Fruit fly (Drosophila melanogaster) whole organism, embryonic: ENCODE results near the gene Ctr1A.

ENCODE experiments used
- Awh ChIP-seq: fragments of 200-800 bp; sonication (Bioruptor generic); IDR thresholded peaks from 2 replicates; pipeline ENCODE4, ENCODE4 v1.3.6; 2022; ENCODE audit warnings: missing biosample characterization, missing genetic modification characterization
- Blimp-1 ChIP-seq: fragments of 200-800 bp; sonication (Bioruptor generic); optimal IDR thresholded peaks from 3 replicates; lab custom pipeline; 2018; ENCODE audit warnings: missing biosample characterization, missing genetic modification characterization, mild to moderate bottlenecking, moderate library complexity, missing genetic modification reagents
- CG10462 ChIP-seq: fragments of 200-800 bp; sonication (Bioruptor generic); optimal IDR thresholded peaks from 2 replicates; lab custom pipeline; 2016; ENCODE audit warnings: missing biosample characterization, missing genetic modification characterization
- CG10979 ChIP-seq: fragments of 200-800 bp; sonication (Bioruptor generic); optimal IDR thresholded peaks from 2 replicates; lab custom pipeline; 2018; ENCODE audit warnings: missing biosample characterization, mild to moderate bottlenecking, missing genetic modification characterization, moderate library complexity
- CG11398 ChIP-seq: fragments of 200-800 bp; sonication (Bioruptor generic); optimal IDR thresholded peaks from 2 replicates; lab custom pipeline; 2016; ENCODE audit warnings: missing biosample characterization, missing genetic modification characterization
- CG12071 ChIP-seq: fragments of 200-800 bp; sonication (Bioruptor generic); optimal IDR thresholded peaks from 3 replicates; lab custom pipeline; 2018; ENCODE audit warnings: missing biosample characterization, mild to moderate bottlenecking, missing genetic modification characterization
- CG14014 ChIP-seq: fragments of 200-800 bp; sonication (Bioruptor generic); IDR thresholded peaks from 2 replicates; pipeline ENCODE4 v1.3.6; 2022; ENCODE audit warnings: missing biosample characterization, missing genetic modification characterization
- CG18599 ChIP-seq: fragments of 200-800 bp; sonication (Bioruptor generic); optimal IDR thresholded peaks from 3 replicates; lab custom pipeline; 2017; ENCODE audit warnings: missing biosample characterization, missing genetic modification characterization, mild to moderate bottlenecking, moderate library complexity, missing genetic modification reagents
- CG18764 ChIP-seq: fragments of 200-800 bp; sonication (Bioruptor generic); optimal IDR thresholded peaks from 3 replicates; lab custom pipeline; 2016; ENCODE audit warnings: missing biosample characterization, missing genetic modification characterization
- CG2199 ChIP-seq: fragments of 200-800 bp; sonication (Bioruptor generic); IDR thresholded peaks from 3 replicates; pipeline ENCODE4 v1.3.6; 2022; ENCODE audit warnings: missing biosample characterization, missing genetic modification characterization
- CG32532 ChIP-seq: fragments of 200-800 bp; sonication (Bioruptor generic); IDR thresholded peaks from 2 replicates; pipeline ENCODE4 v1.3.6; 2022; ENCODE audit warnings: missing biosample characterization, missing genetic modification characterization
- CG3281 ChIP-seq: fragments of 200-800 bp; sonication (Bioruptor generic); optimal IDR thresholded peaks from 3 replicates; lab custom pipeline; 2017; ENCODE audit warnings: missing biosample characterization, mild to moderate bottlenecking, missing genetic modification characterization
- CG4424 ChIP-seq: fragments of 200-800 bp; sonication (Bioruptor generic); optimal IDR thresholded peaks from 3 replicates; lab custom pipeline; 2016; ENCODE audit warnings: missing biosample characterization, missing genetic modification characterization
- CG6254 ChIP-seq: fragments of 200-800 bp; sonication (Bioruptor generic); optimal IDR thresholded peaks from 3 replicates; lab custom pipeline; 2017; ENCODE audit warnings: mild to moderate bottlenecking, missing biosample characterization, missing genetic modification reagents, missing genetic modification characterization
- CG6689 ChIP-seq: fragments of 200-800 bp; sonication (Bioruptor generic); IDR thresholded peaks from 2 replicates; pipeline ENCODE4 v1.3.6; 2022; ENCODE audit warnings: missing biosample characterization, missing genetic modification characterization
- CG7786 ChIP-seq: fragments of 200-800 bp; sonication (Bioruptor generic); optimal IDR thresholded peaks from 2 replicates; lab custom pipeline; 2016; ENCODE audit warnings: missing biosample characterization, missing genetic modification characterization
- CG7839 ChIP-seq: fragments of 200-800 bp; sonication (Bioruptor generic); optimal IDR thresholded peaks from 3 replicates; lab custom pipeline; 2018; ENCODE audit warnings: missing biosample characterization, mild to moderate bottlenecking, missing genetic modification characterization, moderate library complexity
- CG8765 ChIP-seq: fragments of 200-800 bp; sonication (Bioruptor generic); IDR thresholded peaks from 2 replicates; pipeline ENCODE4 v1.3.6; 2022; ENCODE audit warnings: missing biosample characterization, missing genetic modification characterization
- CG9932 ChIP-seq: fragments of 200-800 bp; sonication (Bioruptor generic); IDR thresholded peaks from 2 replicates; pipeline ENCODE4 v1.3.6; 2022; ENCODE audit warnings: missing biosample characterization, missing genetic modification characterization
- CrebB ChIP-seq: fragments of 200-800 bp; sonication (Bioruptor generic); optimal IDR thresholded peaks from 3 replicates; lab custom pipeline; 2018; ENCODE audit warnings: missing biosample characterization, mild to moderate bottlenecking, missing genetic modification characterization
- E2f1 ChIP-seq: fragments of 200-800 bp; sonication (Bioruptor generic); IDR thresholded peaks from 2 replicates; pipeline ENCODE4 v1.3.6; 2022; ENCODE audit warnings: missing biosample characterization, missing genetic modification characterization
- Ets65A ChIP-seq: fragments of 200-800 bp; sonication (Bioruptor generic); peaks from one replicate; lab custom pipeline; 2016; ENCODE audit warnings: missing biosample characterization, missing genetic modification characterization
- Fer2 ChIP-seq: fragments of 200-800 bp; sonication (Bioruptor generic); optimal IDR thresholded peaks from 2 replicates; lab custom pipeline; 2018; ENCODE audit warnings: missing biosample characterization, mild to moderate bottlenecking, missing genetic modification characterization, moderate library complexity
- Fer3 ChIP-seq: fragments of 200-800 bp; sonication (Bioruptor generic); optimal IDR thresholded peaks from 2 replicates; lab custom pipeline; 2018; ENCODE audit warnings: missing biosample characterization, mild to moderate bottlenecking, missing genetic modification characterization, moderate library complexity
- H15 ChIP-seq: fragments of 200-800 bp; sonication (Bioruptor generic); IDR thresholded peaks from 3 replicates; pipeline ENCODE4 v1.3.6; 2022; ENCODE audit warnings: missing biosample characterization, missing genetic modification characterization
- HLH3B ChIP-seq: fragments of 200-800 bp; sonication (Bioruptor generic); IDR thresholded peaks from 2 replicates; pipeline ENCODE4 v1.3.6; 2022; ENCODE audit warnings: missing biosample characterization, missing genetic modification characterization
- Hand ChIP-seq: fragments of 200-800 bp; sonication (Bioruptor generic); optimal IDR thresholded peaks from 2 replicates; lab custom pipeline; 2017; ENCODE audit warnings: mild to moderate bottlenecking, missing biosample characterization, missing genetic modification reagents, missing genetic modification characterization
- Jarid2 ChIP-seq: fragments of 200-800 bp; sonication (Bioruptor generic); optimal IDR thresholded peaks from 3 replicates; lab custom pipeline; 2017; ENCODE audit warnings: mild to moderate bottlenecking, missing biosample characterization, missing genetic modification reagents, missing genetic modification characterization
- Med ChIP-seq: fragments of 200-800 bp; sonication (Bioruptor generic); peaks from one replicate; lab custom pipeline; 2016; ENCODE audit warnings: missing biosample characterization, missing genetic modification characterization, mild to moderate bottlenecking, inconsistent platforms, moderate library complexity
- Pdp1 ChIP-seq, 2 experiments: fragments of 200-800 bp; sonication (Bioruptor generic); optimal IDR thresholded peaks; 3 replicates each; lab custom pipeline; 2016; ENCODE audit warnings: missing biosample characterization in 2 of 2, missing genetic modification characterization in 2 of 2, mild to moderate bottlenecking in 1 of 2, moderate library complexity in 1 of 2
- Rfx ChIP-seq: fragments of 200-800 bp; sonication (Bioruptor generic); IDR thresholded peaks from 2 replicates; pipeline ENCODE4 v1.3.6; 2022; ENCODE audit warnings: missing biosample characterization, missing genetic modification characterization
- Vsx1 ChIP-seq: fragments of 200-800 bp; sonication (Bioruptor generic); optimal IDR thresholded peaks from 2 replicates; lab custom pipeline; 2017; ENCODE audit warnings: missing biosample characterization, mild to moderate bottlenecking, missing genetic modification characterization, missing genetic modification reagents
- Xrp1 ChIP-seq: fragments of 200-800 bp; sonication (Bioruptor generic); IDR thresholded peaks from 2 replicates; pipeline ENCODE4 v1.3.6; 2022; ENCODE audit warnings: missing biosample characterization, missing genetic modification characterization
- cg ChIP-seq: fragments of 200-800 bp; sonication (Bioruptor generic); optimal IDR thresholded peaks from 3 replicates; lab custom pipeline; 2019; ENCODE audit warnings: missing biosample characterization, mild to moderate bottlenecking, missing genetic modification characterization, moderate library complexity
- chm ChIP-seq: fragments of 200-800 bp; sonication (Bioruptor generic); IDR thresholded peaks from 2 replicates; pipeline ENCODE4 v1.3.6; 2022; ENCODE audit warnings: missing biosample characterization, missing genetic modification characterization
- cwo ChIP-seq: fragments of 200-800 bp; sonication (Bioruptor generic); optimal IDR thresholded peaks from 3 replicates; lab custom pipeline; 2017; ENCODE audit warnings: missing biosample characterization, missing genetic modification characterization, mild to moderate bottlenecking, moderate library complexity, missing genetic modification reagents
- dimm ChIP-seq: fragments of 200-800 bp; sonication (Bioruptor generic); IDR thresholded peaks from 2 replicates; pipeline ENCODE4 v1.3.6; 2022; ENCODE audit warnings: missing biosample characterization, missing genetic modification characterization
- lbe ChIP-seq: fragments of 200-800 bp; sonication (Bioruptor generic); optimal IDR thresholded peaks from 2 replicates; lab custom pipeline; 2016; ENCODE audit warnings: missing biosample characterization, mild to moderate bottlenecking, missing genetic modification characterization
- mirr ChIP-seq: fragments of 200-800 bp; sonication (Bioruptor generic); optimal IDR thresholded peaks from 3 replicates; lab custom pipeline; 2018; ENCODE audit warnings: missing biosample characterization, mild to moderate bottlenecking, missing genetic modification characterization
- peb ChIP-seq: fragments of 200-800 bp; sonication (Bioruptor generic); IDR thresholded peaks from 2 replicates; pipeline ENCODE4 v1.3.6; 2022; ENCODE audit warnings: missing biosample characterization, missing genetic modification characterization
- phol ChIP-seq: fragments of 200-800 bp; sonication (Bioruptor generic); optimal IDR thresholded peaks from 3 replicates; lab custom pipeline; 2018; ENCODE audit warnings: missing biosample characterization, mild to moderate bottlenecking, missing genetic modification characterization, moderate library complexity
- pita ChIP-seq: fragments of 200-800 bp; sonication (Bioruptor generic); optimal IDR thresholded peaks from 2 replicates; lab custom pipeline; 2017; ENCODE audit warnings: missing biosample characterization, mild to moderate bottlenecking, missing genetic modification characterization
- seq ChIP-seq: fragments of 200-800 bp; sonication (Bioruptor generic); IDR thresholded peaks from 2 replicates; pipeline ENCODE4 v1.3.6; 2022; ENCODE audit warnings: missing biosample characterization, missing genetic modification characterization
- sqz ChIP-seq: fragments of 200-800 bp; sonication (Bioruptor generic); optimal IDR thresholded peaks from 3 replicates; lab custom pipeline; 2018; ENCODE audit warnings: missing biosample characterization, mild to moderate bottlenecking, missing genetic modification characterization
- stc ChIP-seq: fragments of 200-800 bp; sonication (Bioruptor generic); IDR thresholded peaks from 2 replicates; pipeline ENCODE4 v1.3.6; 2022; ENCODE audit warnings: missing biosample characterization, missing genetic modification characterization
- sug ChIP-seq: fragments of 200-800 bp; optimal IDR thresholded peaks from 2 replicates; lab custom pipeline; 2019; ENCODE audit warnings: missing biosample characterization, mild to moderate bottlenecking, missing genetic modification characterization, moderate library complexity
- toy ChIP-seq: fragments of 200-800 bp; sonication (Bioruptor generic); IDR thresholded peaks from 2 replicates; pipeline ENCODE4 v1.3.6; 2022; ENCODE audit warnings: missing biosample characterization, missing genetic modification characterization
- trem ChIP-seq: fragments of 200-800 bp; optimal IDR thresholded peaks from 3 replicates; lab custom pipeline; 2019; ENCODE audit warnings: missing biosample characterization, mild to moderate bottlenecking, missing genetic modification characterization, moderate library complexity
- unpg ChIP-seq: fragments of 200-800 bp; sonication (Bioruptor generic); optimal IDR thresholded peaks from 3 replicates; lab custom pipeline; 2018; ENCODE audit warnings: missing biosample characterization, mild to moderate bottlenecking, missing genetic modification characterization, moderate library complexity
- z ChIP-seq: fragments of 200-800 bp; sonication (Bioruptor generic); IDR thresholded peaks from 3 replicates; pipeline ENCODE4 v1.3.6; 2022; ENCODE audit warnings: missing biosample characterization, missing genetic modification characterization

The Ctr1A gene

DNA sequence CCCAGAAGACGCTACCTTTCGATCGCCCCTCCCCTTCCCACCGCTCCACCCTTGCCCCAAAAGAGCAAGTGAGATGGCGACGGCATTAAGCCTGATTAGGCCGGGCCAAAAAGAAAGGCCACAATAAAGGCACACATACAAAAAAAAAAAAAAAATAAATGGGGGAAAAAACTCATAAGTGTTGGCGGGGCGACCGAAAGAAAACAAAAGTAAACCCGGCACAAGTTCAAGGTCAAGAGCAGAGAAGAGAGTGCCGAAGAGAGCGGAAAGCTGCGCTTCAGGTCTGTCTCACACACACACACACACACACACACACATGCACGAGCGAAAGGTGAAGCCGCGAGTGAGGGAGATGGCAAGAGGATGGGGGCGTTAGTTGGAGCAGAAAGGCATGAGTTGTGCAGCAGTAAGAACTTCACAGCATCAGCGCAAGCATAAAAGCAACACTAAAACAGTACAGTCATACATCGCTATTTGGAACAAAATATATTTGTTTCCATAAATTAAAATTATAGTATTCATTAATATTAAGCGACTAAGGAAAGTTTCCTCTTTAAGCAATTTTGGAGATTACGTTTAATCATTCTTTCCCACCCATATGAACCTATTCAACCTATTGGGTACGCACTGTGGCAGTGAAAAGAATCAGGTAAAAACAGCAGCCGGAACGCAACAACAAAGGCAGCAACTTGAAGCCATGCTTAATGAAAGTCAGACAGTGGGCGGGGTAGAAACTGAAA is 37.3 kb upstream of the Ctr1A start (continued):
- TF ChIP-seq unpg = peak; percentile 32
- peak; percentile 56; the same call in 1 of the 2 replicates for TF ChIP-seq Rfx
- TF ChIP-seq CG10462 = no peak
- TF ChIP-seq toy (GFP tag; lab: Robert Waterston, UW) = no peak
- peak; percentile 11 for TF ChIP-seq trem (tag; lab: Kevin White, UChicago)
- no peak for TF ChIP-seq CG11398 (GFP tag; lab: Kevin White, UChicago)
- peak; percentile 39 for TF ChIP-seq CG4424
- TF ChIP-seq CG6689 (GFP tag; lab: Robert Waterston, UW) = peak; percentile 51
- no peak for TF ChIP-seq Fer2 (tag; lab: Kevin White, UChicago)
- no peak for TF ChIP-seq Fer3 (tag; lab: Kevin White, UChicago)
- TF ChIP-seq dimm = peak; percentile 11; the same call in 1 of the 2 replicates
- peak; percentile 99 for TF ChIP-seq Blimp-1 (GFP tag; lab: Kevin White, UChicago)
- TF ChIP-seq CG12071 = no peak
- TF ChIP-seq CG32532 (GFP tag; lab: Robert Waterston, UW) = peak; percentile 39; the same call in 1 of the 2 replicates
- no peak for TF ChIP-seq CG3281 (GFP tag; lab: Kevin White, UChicago)
- 0 out of 2 replicates have a peak, but pooled peaks have one; percentile 7 for TF ChIP-seq CG8765 (GFP tag; lab: Robert Waterston, UW)
- TF ChIP-seq Xrp1 = peak; percentile 70
- TF ChIP-seq mirr (GFP tag; lab: Kevin White, UChicago) = no peak
- no peak for TF ChIP-seq pita
- TF ChIP-seq CG18599 (GFP tag; lab: Kevin White, UChicago) = no peak
- TF ChIP-seq Awh (GFP tag; lab: Robert Waterston, UW) = no peak
- no peak for TF ChIP-seq CG14014
- 0 out of 2 replicates have a peak, but pooled peaks have one; percentile 38 for TF ChIP-seq CG9932
- TF ChIP-seq HLH3B = peak; percentile 33; the same call in 1 of the 2 replicates
- no peak for TF ChIP-seq Pdp1 (GFP tag; optimal IDR thresholded peaks at IDR 0.05; lab: Kevin White, UChicago)
- TF ChIP-seq CG7839 = peak; percentile 49
- no peak for TF ChIP-seq CG18764
- peak; percentile 32 for TF ChIP-seq cg (GFP tag; lab: Kevin White, UChicago)
- TF ChIP-seq cwo (GFP tag; lab: Kevin White, UChicago) = no peak
- TF ChIP-seq Ets65A = peak; percentile 37
- TF ChIP-seq H15 (GFP tag; lab: Robert Waterston, UW) = no peak
- TF ChIP-seq CG2199 (GFP tag; lab: Robert Waterston, UW) = no peak
- TF ChIP-seq E2f1 (GFP tag; lab: Robert Waterston, UW) = no peak
- TF ChIP-seq Vsx1 (GFP tag; lab: Kevin White, UChicago) = no peak
- no peak for TF ChIP-seq sug (tag; lab: Kevin White, UChicago)
- TF ChIP-seq CrebB (tag; lab: Kevin White, UChicago) = no peak
- TF ChIP-seq CG10979 (tag; lab: Kevin White, UChicago) = peak; percentile 69
- TF ChIP-seq CG6254 (GFP tag; lab: Kevin White, UChicago) = peak; percentile 2
- TF ChIP-seq seq (GFP tag; lab: Robert Waterston, UW) = no peak
- no peak for TF ChIP-seq CG7786
- TF ChIP-seq chm (GFP tag; lab: Robert Waterston, UW) = no peak
- no peak for TF ChIP-seq Hand
- peak; percentile 51 for TF ChIP-seq Med (GFP tag; lab: Kevin White, UChicago)
- no peak for TF ChIP-seq stc (GFP tag; lab: Robert Waterston, UW)
- TF ChIP-seq sqz = peak; percentile 69
- TF ChIP-seq Jarid2 (GFP tag; lab: Kevin White, UChicago) = no peak
- peak; percentile 47 for TF ChIP-seq phol (tag; lab: Kevin White, UChicago)
- peak; percentile 47; the same call in 1 of the 2 replicates for TF ChIP-seq peb (GFP tag; lab: Robert Waterston, UW)
- no peak for TF ChIP-seq z (GFP tag; lab: Robert Waterston, UW)
- peak; percentile 57 for TF ChIP-seq lbe (GFP tag; lab: Kevin White, UChicago)
